Fruit fly (Drosophila melanogaster): Measurements from ENCODE around the gene Orct.

Gene Orct

dm6 chr3R:24230423-24231205 is 45.4 kb upstream of the Orct start, which contains the start of gene mask (continued):
- TF ChIP-seq CG2199 (GFP tag; IDR thresholded peaks at IDR 0.05) (no peak), mirr (GFP tag; optimal IDR thresholded peaks at IDR 0.05) (peak; percentile 94), sim (GFP tag; IDR thresholded peaks at IDR 0.05) (peak; percentile 66), CG4424 (GFP tag; optimal IDR thresholded peaks at IDR 0.05) (peak; percentile 70), chif (GFP tag; optimal IDR thresholded peaks at IDR 0.05) (peak; percentile 56 to 77), Dref (GFP tag; IDR thresholded peaks at IDR 0.05) (peak; percentile 58), tio (GFP tag; optimal IDR thresholded peaks at IDR 0.05) (no peak), Aef1 (GFP tag; IDR thresholded peaks at IDR 0.05) (peak; percentile 69), CG5953 (GFP tag; IDR thresholded peaks at IDR 0.05) (peak; percentile 62; the same call in 1 of the 2 replicates), Lpt (GFP tag; optimal IDR thresholded peaks at IDR 0.05) (no peak), CG13894 (tag; optimal IDR thresholded peaks at IDR 0.05) (peak; percentile 58), luna (GFP tag; optimal IDR thresholded peaks at IDR 0.05) (peak; percentile 84), YL-1 (GFP tag; optimal IDR thresholded peaks at IDR 0.05) (peak; percentile 76), CG11560 (tag; IDR thresholded peaks at IDR 0.05) (no peak; the same call in 2 of the 3 replicates), Nf-YC (tag; optimal IDR thresholded peaks at IDR 0.05) (peak; percentile 50), CG12219 (GFP tag; optimal IDR thresholded peaks at IDR 0.05) (peak; percentile 72), CG9817 (tag; optimal IDR thresholded peaks at IDR 0.05) (peak; percentile 81), Fer3 (tag; optimal IDR thresholded peaks at IDR 0.05) (peak; percentile 78), CG7556 (GFP tag; optimal IDR thresholded peaks at IDR 0.05) (peak; percentile 19), Mad (GFP tag; optimal IDR thresholded peaks at IDR 0.05) (peak; percentile 75), CHES-1-like (GFP tag; optimal IDR thresholded peaks at IDR 0.05) (peak; percentile 73), scrt (GFP tag; optimal IDR thresholded peaks at IDR 0.05) (peak; percentile 64), croc (GFP tag; conservative IDR thresholded peaks at IDR 0.05) (0 out of 3 replicates have a peak, but pooled peaks have one; percentile 26), CG33557 (GFP tag; optimal IDR thresholded peaks at IDR 0.05) (peak; percentile 71), dan (GFP tag; IDR thresholded peaks at IDR 0.05) (no peak), CG30403 (GFP tag; optimal IDR thresholded peaks at IDR 0.05) (peak; percentile 70), Nf-YA (GFP tag; IDR thresholded peaks at IDR 0.05) (peak; percentile 70; the same call in 1 of the 2 replicates), CG16813 (GFP tag; IDR thresholded peaks at IDR 0.05; ENCODE audit: partially characterized antibody) (no peak; the same call in 2 of the 3 replicates), PHDP (tag; optimal IDR thresholded peaks at IDR 0.05) (peak; percentile 66), HLH3B (GFP tag; IDR thresholded peaks at IDR 0.05) (peak; percentile 61), CG7786 (GFP tag; optimal IDR thresholded peaks at IDR 0.05) (peak; percentile 18), GATAe (GFP tag; conservative IDR thresholded peaks at IDR 0.05) (no peak; the same call in 1 of the 2 replicates), hth (optimal IDR thresholded peaks at IDR 0.05) (no peak), B-H2 (GFP tag; optimal IDR thresholded peaks at IDR 0.05) (peak; percentile 91), HmgZ (tag; optimal IDR thresholded peaks at IDR 0.05) (peak; percentile 56), BtbVII (GFP tag; optimal IDR thresholded peaks at IDR 0.05) (peak; percentile 76), kay (GFP tag; optimal IDR thresholded peaks at IDR 0.05) (peak; percentile 16), CG17912 (GFP tag; optimal IDR thresholded peaks at IDR 0.05) (peak; percentile 95), her (GFP tag; optimal IDR thresholded peaks at IDR 0.05) (peak; percentile 70), Dek (tag; optimal IDR thresholded peaks at IDR 0.05) (no peak), CG4854 (GFP tag; optimal IDR thresholded peaks at IDR 0.05) (peak; percentile 67), emc (GFP tag; optimal IDR thresholded peaks at IDR 0.05) (peak; percentile 81), oc (tag; optimal IDR thresholded peaks at IDR 0.05) (no peak), Max (GFP tag; optimal IDR thresholded peaks at IDR 0.05) (peak; percentile 61), CG10321 (GFP tag; IDR thresholded peaks at IDR 0.05) (peak; percentile 96), CG32772 (GFP tag; IDR thresholded peaks at IDR 0.05) (peak; percentile 61; the same call in 1 of the 2 replicates), CG11723 (GFP tag; optimal IDR thresholded peaks at IDR 0.05) (peak; percentile 70), sd (tag; optimal IDR thresholded peaks at IDR 0.05) (no peak), H2.0 (GFP tag; IDR thresholded peaks at IDR 0.05) (peak; percentile 70; the same call in 1 of the 2 replicates), NC2α (GFP tag; optimal IDR thresholded peaks at IDR 0.05) (peak; percentile 38)
